Worm (Caenorhabditis elegans) whole organism, L2 larva: Measurements from ENCODE around the gene B0244.5.

Experiments
- C34F6.9 ChIP-seq: fragments of 150-350 bp; optimal IDR thresholded peaks from 2 replicates; lab custom pipeline; 2014; ENCODE audit warnings: missing biosample characterization, missing genetic modification characterization
- F13H6.1 ChIP-seq: sonication (generic microtip); optimal IDR thresholded peaks from 2 replicates; lab custom pipeline; 2016; ENCODE audit warnings: missing genetic modification characterization, missing compliant biosample characterization
- R02D3.7 ChIP-seq: fragments of 150-350 bp; optimal IDR thresholded peaks from 2 replicates; lab custom pipeline; 2014; ENCODE audit warnings: missing biosample characterization, missing genetic modification characterization
- Y55F3AM.14 ChIP-seq: fragments of 200-800 bp; sonication (Bioruptor generic); optimal IDR thresholded peaks from 2 replicates; lab custom pipeline; 2018; ENCODE audit warnings: mild to moderate bottlenecking, missing genetic modification characterization, missing compliant biosample characterization
- ZK546.5 ChIP-seq: sonication (generic microtip); optimal IDR thresholded peaks from 2 replicates; lab custom pipeline; 2017; ENCODE audit warnings: missing biosample characterization, missing genetic modification characterization
- alr-1 ChIP-seq: fragments of 150-350 bp; optimal IDR thresholded peaks from 2 replicates; lab custom pipeline; 2014; ENCODE audit warnings: missing biosample characterization, missing genetic modification characterization
- aly-2 ChIP-seq: fragments of 150-350 bp; optimal IDR thresholded peaks from 2 replicates; lab custom pipeline; 2014; ENCODE audit warnings: missing biosample characterization, missing genetic modification characterization
- ama-1 ChIP-seq: fragments of 150-350 bp; optimal IDR thresholded peaks from 2 replicates; lab custom pipeline; 2018; ENCODE audit warnings: inconsistent platforms
- blmp-1 ChIP-seq: sonication (generic microtip); optimal IDR thresholded peaks from 2 replicates; lab custom pipeline; 2017; ENCODE audit warnings: missing genetic modification characterization, mild to moderate bottlenecking, missing compliant biosample characterization, antibody characterized with exemption, moderate library complexity; ENCODE audit not compliant: insufficient read depth
- ceh-16 ChIP-seq: fragments of 150-350 bp; optimal IDR thresholded peaks from 2 replicates; lab custom pipeline; 2014; ENCODE audit warnings: missing biosample characterization, missing genetic modification characterization
- ceh-82 ChIP-seq: fragments of 150-350 bp; optimal IDR thresholded peaks from 2 replicates; lab custom pipeline; 2014; ENCODE audit warnings: missing biosample characterization, missing genetic modification characterization
- crh-2 ChIP-seq: sonication (generic microtip); optimal IDR thresholded peaks from 2 replicates; lab custom pipeline; 2017; ENCODE audit warnings: missing biosample characterization, missing genetic modification characterization
- dmd-4 ChIP-seq: sonication (generic microtip); optimal IDR thresholded peaks from 2 replicates; lab custom pipeline; 2017; ENCODE audit warnings: missing biosample characterization, missing genetic modification characterization
- egl-27 ChIP-seq: sonication (generic microtip); optimal IDR thresholded peaks from 3 replicates; lab custom pipeline; 2017; ENCODE audit warnings: missing biosample characterization, missing genetic modification reagents, missing genetic modification characterization
- elt-1 ChIP-seq: fragments of 150-350 bp; optimal IDR thresholded peaks from 2 replicates; lab custom pipeline; 2014; ENCODE audit warnings: missing biosample characterization, missing genetic modification characterization
- elt-3 ChIP-seq: sonication (generic microtip); optimal IDR thresholded peaks from 2 replicates; lab custom pipeline; 2017; ENCODE audit warnings: missing biosample characterization, missing genetic modification characterization
- fos-1 ChIP-seq: fragments of 150-350 bp; optimal IDR thresholded peaks from 2 replicates; lab custom pipeline; 2014; ENCODE audit warnings: missing biosample characterization, missing genetic modification characterization
- gmeb-1 ChIP-seq: fragments of 150-350 bp; optimal IDR thresholded peaks from 2 replicates; lab custom pipeline; 2014; ENCODE audit warnings: missing biosample characterization, missing genetic modification characterization
- lin-11 ChIP-seq: fragments of 150-350 bp; sonication (generic microtip); optimal IDR thresholded peaks from 2 replicates; lab custom pipeline; 2014; ENCODE audit warnings: missing biosample characterization, missing genetic modification characterization, inconsistent platforms, mixed read lengths
- lin-13 ChIP-seq: fragments of 150-350 bp; optimal IDR thresholded peaks from 2 replicates; lab custom pipeline; 2014; ENCODE audit warnings: missing biosample characterization, missing genetic modification reagents, missing genetic modification characterization
- lin-39 ChIP-seq: fragments of 150-350 bp; optimal IDR thresholded peaks from 2 replicates; lab custom pipeline; 2014; ENCODE audit warnings: missing biosample characterization, missing genetic modification reagents, missing genetic modification characterization
- lsy-2 ChIP-seq, 2 experiments: fragments of 150-350 bp in 1 of 2; sonication (generic microtip) in 1 of 2; optimal IDR thresholded peaks; 2 replicates each; lab custom pipeline; 2014 to 2017; ENCODE audit warnings: missing biosample characterization in 2 of 2, missing genetic modification characterization in 2 of 2
- mab-5 ChIP-seq: fragments of 150-350 bp; optimal IDR thresholded peaks from 2 replicates; lab custom pipeline; 2014; ENCODE audit warnings: missing biosample characterization, missing genetic modification characterization
- mbf-1 ChIP-seq: sonication (generic microtip); optimal IDR thresholded peaks from 2 replicates; lab custom pipeline; 2017; ENCODE audit warnings: missing biosample characterization, missing genetic modification characterization
- mdl-1 ChIP-seq, 2 experiments: fragments of 150-350 bp in 1 of 2; sonication (generic microtip) in 1 of 2; optimal IDR thresholded peaks; 2 replicates each; lab custom pipeline; 2017; ENCODE audit warnings: missing biosample characterization in 2 of 2, missing genetic modification characterization in 2 of 2
- nhr-10 ChIP-seq: sonication (generic microtip); optimal IDR thresholded peaks from 2 replicates; lab custom pipeline; 2017; ENCODE audit warnings: missing biosample characterization, missing genetic modification characterization
- nhr-11 ChIP-seq: fragments of 150-350 bp; optimal IDR thresholded peaks from 2 replicates; lab custom pipeline; 2014; ENCODE audit warnings: missing biosample characterization, missing genetic modification characterization
- nhr-12 ChIP-seq: fragments of 150-350 bp; optimal IDR thresholded peaks from 2 replicates; lab custom pipeline; 2014; ENCODE audit warnings: missing biosample characterization, missing genetic modification characterization
- nhr-129 ChIP-seq: fragments of 150-350 bp; optimal IDR thresholded peaks from 2 replicates; lab custom pipeline; 2014; ENCODE audit warnings: missing biosample characterization, missing genetic modification characterization
- nhr-21 ChIP-seq: fragments of 150-350 bp; optimal IDR thresholded peaks from 2 replicates; lab custom pipeline; 2014; ENCODE audit warnings: missing biosample characterization, missing genetic modification characterization
- nhr-23 ChIP-seq: fragments of 150-350 bp; optimal IDR thresholded peaks from 2 replicates; lab custom pipeline; 2014; ENCODE audit warnings: missing biosample characterization, missing genetic modification reagents, missing genetic modification characterization
- nhr-237 ChIP-seq: fragments of 150-350 bp; optimal IDR thresholded peaks from 2 replicates; lab custom pipeline; 2014; ENCODE audit warnings: missing biosample characterization, missing genetic modification characterization
- nhr-25 ChIP-seq: fragments of 150-350 bp; sonication (generic microtip); optimal IDR thresholded peaks from 3 replicates; lab custom pipeline; 2014; ENCODE audit warnings: missing biosample characterization, missing genetic modification characterization
- nhr-6 ChIP-seq: fragments of 150-350 bp; optimal IDR thresholded peaks from 2 replicates; lab custom pipeline; 2014; ENCODE audit warnings: missing biosample characterization, missing genetic modification characterization
- nhr-77 ChIP-seq: fragments of 150-350 bp; optimal IDR thresholded peaks from 2 replicates; lab custom pipeline; 2014; ENCODE audit warnings: missing biosample characterization, missing genetic modification characterization
- peb-1 ChIP-seq: fragments of 150-350 bp; optimal IDR thresholded peaks from 2 replicates; lab custom pipeline; 2014; ENCODE audit warnings: missing biosample characterization, missing genetic modification characterization
- sem-4 ChIP-seq: fragments of 150-350 bp; optimal IDR thresholded peaks from 2 replicates; lab custom pipeline; 2014; ENCODE audit warnings: missing biosample characterization, missing genetic modification reagents, missing genetic modification characterization
- skn-1 ChIP-seq: sonication (generic microtip); optimal IDR thresholded peaks from 2 replicates; lab custom pipeline; 2017; ENCODE audit warnings: missing biosample characterization, missing genetic modification characterization
- sma-3 ChIP-seq: sonication (generic microtip); optimal IDR thresholded peaks from 2 replicates; lab custom pipeline; 2016; ENCODE audit warnings: missing genetic modification reagents, missing genetic modification characterization, missing compliant biosample characterization
- sma-9 ChIP-seq, 2 experiments: fragments of 150-350 bp in 1 of 2; sonication (generic microtip) in 1 of 2; optimal IDR thresholded peaks; 2 replicates each; lab custom pipeline; 2014 to 2016; ENCODE audit warnings: missing genetic modification characterization in 2 of 2, mild to moderate bottlenecking in 1 of 2, missing biosample characterization in 1 of 2, missing compliant biosample characterization in 1 of 2, missing genetic modification reagents in 1 of 2, moderate library complexity in 1 of 2
- snpc-4 ChIP-seq: fragments of 150-350 bp; optimal IDR thresholded peaks from 2 replicates; lab custom pipeline; 2014; ENCODE audit warnings: missing biosample characterization, missing genetic modification characterization
- unc-39 ChIP-seq: fragments of 150-350 bp; optimal IDR thresholded peaks from 2 replicates; lab custom pipeline; 2014; ENCODE audit warnings: missing biosample characterization, missing genetic modification characterization
- unc-55 ChIP-seq: fragments of 150-350 bp; sonication (generic microtip); optimal IDR thresholded peaks from 3 replicates; lab custom pipeline; 2014; ENCODE audit warnings: missing biosample characterization, missing genetic modification reagents, missing genetic modification characterization
- unc-62 ChIP-seq: fragments of 150-350 bp; optimal IDR thresholded peaks from 2 replicates; lab custom pipeline; 2014; ENCODE audit warnings: missing biosample characterization, missing genetic modification reagents, missing genetic modification characterization
- zag-1 ChIP-seq: fragments of 150-350 bp; optimal IDR thresholded peaks from 2 replicates; lab custom pipeline; 2014; ENCODE audit warnings: missing biosample characterization, missing genetic modification characterization
- ztf-1 ChIP-seq: fragments of 200-800 bp; sonication (Bioruptor generic); conservative IDR thresholded peaks from 2 replicates; pipeline ENCODE4 v1.3.6; 2022; ENCODE audit warnings: missing genetic modification characterization, missing compliant biosample characterization
- ztf-11 ChIP-seq: sonication (generic microtip); optimal IDR thresholded peaks from 2 replicates; lab custom pipeline; 2017; ENCODE audit warnings: missing biosample characterization, missing genetic modification characterization
- ztf-4 ChIP-seq: fragments of 150-350 bp; optimal IDR thresholded peaks from 2 replicates; lab custom pipeline; 2014; ENCODE audit warnings: missing biosample characterization, missing genetic modification characterization

Gene B0244.5

DNA sequence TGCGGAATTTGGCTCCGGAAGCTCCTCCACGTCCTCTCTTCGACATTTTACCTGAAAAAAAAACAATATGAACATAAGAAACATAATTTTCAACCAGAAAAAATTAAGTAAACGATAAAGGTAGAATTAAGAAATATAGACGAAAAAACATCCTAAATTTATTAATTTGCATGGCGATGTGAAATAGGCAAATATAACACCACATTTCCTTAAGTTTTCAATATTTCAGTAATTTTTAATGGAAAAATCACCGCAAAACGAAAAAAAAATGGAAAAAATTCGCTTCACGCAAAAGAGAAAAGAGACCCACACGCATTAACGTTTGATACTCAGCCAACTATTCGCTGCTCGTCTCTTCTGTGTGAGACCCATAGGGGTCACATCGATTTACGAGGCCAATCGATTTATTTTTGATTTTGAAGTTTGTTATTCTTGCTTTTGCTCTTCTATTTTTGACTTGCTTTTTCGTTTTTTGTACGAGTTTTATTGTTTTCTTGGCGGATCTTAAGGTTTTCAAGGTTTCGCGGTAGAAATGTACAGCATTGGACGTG, 38.5 kb upstream of the B0244.5 start, which contains the start of gene rpl-23:
rpl-23 (minus strand) TSS at position 51 of the 551 bp plus-strand sequence.
- peak; percentile 59 for TF ChIP-seq ZK546.5 (tag; lab: Kevin White, UChicago)
- no peak for TF ChIP-seq mbf-1 (tag; lab: Kevin White, UChicago)
- TF ChIP-seq crh-2: peak; percentile 97
- peak; percentile 91 for TF ChIP-seq gmeb-1
- TF ChIP-seq unc-55: peak; percentile 100
- TF ChIP-seq fos-1 (tag; lab: Kevin White, UChicago): peak; percentile 93
- TF ChIP-seq ztf-1 (GFP tag; lab: Robert Waterston, UW): no peak
- no peak for TF ChIP-seq ztf-11 (tag; lab: Kevin White, UChicago)
- no peak for TF ChIP-seq nhr-11 (tag; lab: Kevin White, UChicago)
- peak; percentile 80 for TF ChIP-seq blmp-1 (tag; lab: Kevin White, UChicago)
- TF ChIP-seq snpc-4 (tag; lab: Kevin White, UChicago): peak; percentile 72
- peak; percentile 25 for TF ChIP-seq nhr-77
- no peak for TF ChIP-seq unc-62 (GFP tag; lab: Kevin White, UChicago)
- TF ChIP-seq Y55F3AM.14 (GFP tag; lab: Kevin White, UChicago): no peak
- TF ChIP-seq sem-4 (tag; lab: Kevin White, UChicago): peak; percentile 84
- peak; percentile 84 for TF ChIP-seq zag-1 (tag; lab: Kevin White, UChicago)
- peak; percentile 55 for TF ChIP-seq ceh-16
- peak; percentile 83 for TF ChIP-seq ama-1
- peak; percentile 90 for TF ChIP-seq sma-9 (GFP tag; optimal IDR thresholded peaks at IDR 0.05; lab: Kevin White, UChicago)
- no peak for TF ChIP-seq sma-9 (tag; optimal IDR thresholded peaks at IDR 0.05; lab: Kevin White, UChicago)
- peak; percentile 73 for TF ChIP-seq ceh-82 (tag; lab: Kevin White, UChicago)
- no peak for TF ChIP-seq nhr-12 (tag; lab: Kevin White, UChicago)
- TF ChIP-seq mdl-1 (tag; optimal IDR thresholded peaks at IDR 0.05; lab: Kevin White, UChicago): peak in 1 of 2 experiments; percentile 29
- peak; percentile 76 for TF ChIP-seq egl-27 (tag; lab: Kevin White, UChicago)
- peak; percentile 85 to 96 for TF ChIP-seq lsy-2 (tag; optimal IDR thresholded peaks at IDR 0.05; lab: Kevin White, UChicago)
- peak; percentile 96 for TF ChIP-seq lin-13 (GFP tag; lab: Kevin White, UChicago)
- no peak for TF ChIP-seq elt-1 (tag; lab: Kevin White, UChicago)
- TF ChIP-seq skn-1 (tag; lab: Kevin White, UChicago): peak; percentile 7
- no peak for TF ChIP-seq dmd-4 (tag; lab: Kevin White, UChicago)
- TF ChIP-seq nhr-6: peak; percentile 92
- peak; percentile 97 for TF ChIP-seq C34F6.9
- TF ChIP-seq lin-11 (tag; lab: Kevin White, UChicago): peak; percentile 92
- TF ChIP-seq sma-3 (GFP tag; lab: Kevin White, UChicago): peak; percentile 88
- peak; percentile 85 for TF ChIP-seq mab-5 (tag; lab: Kevin White, UChicago)
- TF ChIP-seq lin-39: no peak
- no peak for TF ChIP-seq nhr-23 (tag; lab: Kevin White, UChicago)
- TF ChIP-seq peb-1 (tag; lab: Kevin White, UChicago): no peak
- peak; percentile 98 for TF ChIP-seq nhr-129 (tag; lab: Kevin White, UChicago)
- TF ChIP-seq unc-39 (tag; lab: Kevin White, UChicago): no peak
- no peak for TF ChIP-seq nhr-237 (tag; lab: Kevin White, UChicago)
- peak; percentile 95 for TF ChIP-seq nhr-25 (tag; lab: Kevin White, UChicago)
- TF ChIP-seq elt-3: no peak
- no peak for TF ChIP-seq alr-1 (tag; lab: Kevin White, UChicago)
- TF ChIP-seq F13H6.1 (tag; lab: Kevin White, UChicago): peak; percentile 78
- TF ChIP-seq nhr-10 (tag; lab: Kevin White, UChicago): peak; percentile 12
- no peak for TF ChIP-seq aly-2 (tag; lab: Kevin White, UChicago)
- peak; percentile 96 for TF ChIP-seq R02D3.7
- TF ChIP-seq ztf-4 (tag; lab: Kevin White, UChicago): peak; percentile 88
- peak; percentile 89 for TF ChIP-seq nhr-21
